Worm (Caenorhabditis elegans): ENCODE data around the gene B0222.15.

ce11 chrV:9197121-9197520, 40.5 kb upstream of the B0222.15 start, which contains the start of gene C24B5.4:
- TF ChIP-seq rbr-2 (tag; optimal IDR thresholded peaks at IDR 0.05) (no peak), dmd-6 (GFP tag; IDR thresholded peaks at IDR 0.05) (no peak)

Measured in whole organism, L4 larva.